Worm (Caenorhabditis elegans) whole organism, mixed stage, embryonic: ENCODE results near the gene F19D8.2.

Experiments
- M03D4.4 ChIP-seq: sonication (generic microtip); optimal IDR thresholded peaks from 2 replicates; lab custom pipeline; 2017; ENCODE audit warnings: mild to moderate bottlenecking, missing genetic modification characterization, missing compliant biosample characterization
- cnd-1 ChIP-seq: fragments of 200-800 bp; sonication (Bioruptor generic); optimal IDR thresholded peaks from 2 replicates; lab custom pipeline; 2018; ENCODE audit warnings: mild to moderate bottlenecking, missing genetic modification characterization, missing compliant biosample characterization
- elt-3 ChIP-seq: fragments of 150-350 bp; optimal IDR thresholded peaks from 2 replicates; lab custom pipeline; 2014; ENCODE audit warnings: missing biosample characterization, missing genetic modification characterization
- lsy-2 ChIP-seq: fragments of 150-350 bp; optimal IDR thresholded peaks from 2 replicates; lab custom pipeline; 2014; ENCODE audit warnings: missing biosample characterization, missing genetic modification characterization
- pha-4 ChIP-seq: fragments of 150-350 bp; optimal IDR thresholded peaks from 2 replicates; lab custom pipeline; 2018; ENCODE audit warnings: missing biosample characterization, missing genetic modification reagents, missing genetic modification characterization
- snpc-4 ChIP-seq: fragments of 150-350 bp; optimal IDR thresholded peaks from 2 replicates; lab custom pipeline; 2014; ENCODE audit warnings: missing biosample characterization, missing genetic modification characterization
- sptf-1 ChIP-seq: sonication (generic microtip); optimal IDR thresholded peaks from 2 replicates; lab custom pipeline; 2017; ENCODE audit warnings: mild to moderate bottlenecking, missing genetic modification characterization, moderate library complexity, missing compliant biosample characterization
- unc-62 ChIP-seq: fragments of 150-350 bp; optimal IDR thresholded peaks from 2 replicates; lab custom pipeline; 2014; ENCODE audit warnings: missing biosample characterization, missing genetic modification reagents, missing genetic modification characterization

ce11 chrX:13811156-13811555 is 23.1 kb upstream of the F19D8.2 start:
- TF ChIP-seq unc-62 (GFP tag; lab: Kevin White, UChicago) (no peak), elt-3 (tag; lab: Kevin White, UChicago) (no peak), pha-4 (tag; lab: Kevin White, UChicago) (no peak), sptf-1 (tag; lab: Kevin White, UChicago) (no peak), cnd-1 (tag; lab: Kevin White, UChicago) (no peak), snpc-4 (no peak), lsy-2 (tag; lab: Kevin White, UChicago) (no peak), M03D4.4 (tag; lab: Kevin White, UChicago) (no peak)
